Worm (Caenorhabditis elegans): ENCODE measurements around the gene F55B12.2.

The F55B12.2 gene

DNA sequence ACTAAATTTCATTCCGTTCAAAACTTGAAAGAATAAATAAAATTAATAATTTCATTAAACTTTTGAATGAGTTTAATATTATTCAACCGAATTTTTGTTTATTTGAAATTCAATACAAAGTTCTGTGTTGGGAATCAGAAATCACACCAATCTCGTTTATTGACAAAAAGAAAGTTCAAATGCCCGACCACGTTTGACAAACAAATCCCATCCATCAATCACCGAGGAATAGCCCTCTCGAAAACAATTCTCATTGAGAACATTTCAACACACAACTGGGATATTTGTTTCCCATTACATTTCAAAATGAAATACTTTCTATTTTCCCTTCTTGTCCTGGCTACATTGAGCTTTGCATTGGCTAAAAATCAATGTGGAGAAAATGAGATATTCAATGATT lies 38.9 kb downstream of the F55B12.2 start, which contains the start of gene F53C11.9:
F53C11.9 (plus strand) TSS at position 159 of the 400 bp plus-strand sequence.
- TF ChIP-seq lin-13 (GFP tag; optimal IDR thresholded peaks at IDR 0.05) (no peak), elt-3 (tag; optimal IDR thresholded peaks at IDR 0.05) (no peak), mab-5 (tag; optimal IDR thresholded peaks at IDR 0.05) (no peak), nhr-10 (tag; optimal IDR thresholded peaks at IDR 0.05) (no peak), skn-1 (tag; optimal IDR thresholded peaks at IDR 0.05) (no peak)

DNA sequence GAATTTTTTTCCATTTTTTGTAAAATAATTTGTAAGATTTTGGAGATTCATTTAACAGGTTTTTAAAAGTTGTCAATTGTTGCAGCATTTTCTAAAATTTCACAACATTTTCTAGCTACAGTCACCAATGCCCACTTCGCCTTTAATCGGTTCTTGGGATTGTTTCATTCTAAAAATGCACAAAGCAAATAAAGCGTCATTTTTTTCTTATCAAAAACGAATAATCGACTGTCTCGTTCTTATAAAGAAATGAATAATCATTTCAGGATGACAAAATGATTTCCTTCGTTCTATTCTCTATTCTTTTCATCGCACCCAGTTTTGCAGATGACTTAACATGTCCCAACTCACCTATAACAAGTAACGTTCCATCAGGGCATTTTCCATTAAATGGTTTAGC lies 41.2 kb downstream of the F55B12.2 start, which contains the start of gene F53C11.1:
F53C11.1 (plus strand) TSS at position 268 of the 400 bp plus-strand sequence.
- no peak for TF ChIP-seq mab-5 (tag; optimal IDR thresholded peaks at IDR 0.05)
- TF ChIP-seq fos-1 (tag; optimal IDR thresholded peaks at IDR 0.05): peak; percentile 83

DNA sequence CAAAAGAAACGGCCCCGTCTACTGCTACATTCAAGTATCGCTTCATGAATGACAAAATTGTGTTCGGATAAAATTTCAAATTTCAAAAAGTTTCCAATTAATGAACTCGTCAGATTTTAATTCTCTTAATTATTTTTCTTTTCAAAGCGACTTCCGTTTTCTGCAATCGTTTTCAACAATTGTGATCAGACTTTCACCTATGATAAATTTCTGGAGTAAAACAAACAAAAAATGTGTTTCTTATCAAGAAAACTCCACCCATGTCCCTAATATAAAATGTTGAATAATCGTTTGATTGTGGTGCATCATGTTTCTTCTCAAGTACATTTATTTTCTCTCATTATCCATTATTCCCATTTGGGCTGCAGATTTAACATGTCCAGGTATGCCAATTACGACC lies 45.6 kb downstream of the F55B12.2 start, which contains the start of gene F20G2.5:
F20G2.5 (plus strand) TSS at position 301 of the 400 bp plus-strand sequence.
- TF ChIP-seq fos-1 (tag; optimal IDR thresholded peaks at IDR 0.05): peak; percentile 74
- no peak for TF ChIP-seq sem-4 (tag; optimal IDR thresholded peaks at IDR 0.05)
- no peak for TF ChIP-seq unc-55 (GFP tag; optimal IDR thresholded peaks at IDR 0.05)

DNA sequence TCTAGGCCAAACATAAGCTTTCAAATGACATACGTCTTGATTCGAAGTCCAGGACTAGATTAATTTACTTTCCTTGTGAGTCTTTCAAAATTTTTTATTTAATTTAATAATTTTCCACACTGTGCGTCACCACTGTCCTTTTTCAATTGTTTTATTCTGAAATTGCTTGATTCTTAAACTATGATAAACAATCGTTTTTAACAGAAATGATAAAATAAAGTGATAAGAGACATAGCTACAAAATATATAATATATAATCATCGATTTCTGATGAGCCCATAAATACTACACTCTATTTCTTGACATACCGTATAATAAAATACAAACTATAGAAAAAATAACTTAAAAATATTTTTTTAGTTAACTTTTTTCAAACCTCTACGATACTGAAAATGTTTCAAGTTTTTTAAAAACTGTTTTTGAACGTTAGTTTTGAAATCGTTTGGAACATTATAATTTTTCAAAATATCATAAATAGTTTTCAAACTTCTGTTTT lies 47.8 kb downstream of the F55B12.2 start, which contains the start of gene nas-24:
nas-24 (plus strand) TSS at position 446 of the 496 bp plus-strand sequence.
- TF ChIP-seq fos-1 (tag; optimal IDR thresholded peaks at IDR 0.05) (peak; percentile 78), ZK546.5 (tag; optimal IDR thresholded peaks at IDR 0.05) (no peak), unc-55 (GFP tag; optimal IDR thresholded peaks at IDR 0.05) (no peak)

DNA sequence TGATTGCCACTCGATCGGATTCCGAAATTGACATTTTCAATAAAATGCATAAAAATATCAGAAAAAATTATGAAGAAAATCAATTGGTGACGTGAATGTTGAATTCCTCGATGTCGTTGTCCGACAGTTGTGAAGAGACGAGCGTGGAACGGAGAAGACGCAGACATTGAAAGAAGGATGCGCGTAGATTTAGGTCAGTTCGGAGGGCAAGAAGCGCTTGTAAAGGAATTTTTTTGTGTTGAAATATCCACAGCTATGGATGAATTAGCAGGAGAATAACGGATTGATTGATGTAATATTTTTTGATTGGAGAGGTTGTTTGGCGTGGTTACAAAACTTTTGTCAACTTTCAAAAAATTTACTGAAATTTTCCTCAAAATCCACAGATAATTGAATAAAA lies 48.4 kb downstream of the F55B12.2 start, which contains the start of gene F20G2.3:
F20G2.3 (minus strand) TSS at position 101 of the 400 bp plus-strand sequence.
- TF ChIP-seq nhr-12 (tag; optimal IDR thresholded peaks at IDR 0.05) (no peak), nhr-11 (tag; optimal IDR thresholded peaks at IDR 0.05) (no peak), nhr-77 (tag; optimal IDR thresholded peaks at IDR 0.05) (no peak), nhr-6 (tag; optimal IDR thresholded peaks at IDR 0.05) (no peak), ama-1 (optimal IDR thresholded peaks at IDR 0.05) (no peak), snpc-4 (tag; optimal IDR thresholded peaks at IDR 0.05) (no peak), sma-9 (GFP tag; optimal IDR thresholded peaks at IDR 0.05) (no peak), sma-9 (tag; optimal IDR thresholded peaks at IDR 0.05) (no peak), F13H6.1 (tag; optimal IDR thresholded peaks at IDR 0.05) (no peak), nhr-25 (tag; optimal IDR thresholded peaks at IDR 0.05) (no peak), aly-2 (tag; optimal IDR thresholded peaks at IDR 0.05) (no peak), unc-55 (GFP tag; optimal IDR thresholded peaks at IDR 0.05) (no peak), elt-1 (tag; optimal IDR thresholded peaks at IDR 0.05) (no peak)
